Worm (Caenorhabditis elegans): ENCODE measurements around the gene M03F8.7.

DNA sequence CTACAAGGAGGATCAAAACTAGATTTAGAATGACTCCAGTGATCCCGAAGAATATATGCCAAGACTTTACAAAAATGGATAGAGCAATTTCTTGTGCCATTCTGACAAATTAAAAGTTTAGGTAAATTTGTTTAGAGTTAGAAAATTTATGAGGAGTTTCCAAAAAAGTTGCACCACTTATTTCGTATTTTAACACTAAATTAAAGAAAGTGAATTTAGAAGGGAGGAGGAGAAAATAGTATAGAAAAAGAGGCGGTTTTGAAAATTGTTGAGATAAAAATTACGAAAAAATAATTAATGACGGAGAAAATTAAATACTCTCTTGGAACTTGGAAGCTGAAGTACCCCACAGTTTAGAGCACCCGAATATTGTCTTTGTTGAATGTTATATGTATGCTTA, 30.5 kb upstream of the M03F8.7 start, which contains the start of gene srd-15:
- no peak for TF ChIP-seq pag-3 (tag; optimal IDR thresholded peaks at IDR 0.05; ENCODE audit: borderline replicate concordance, insufficient read depth)
- no peak for TF ChIP-seq skn-1 (tag; optimal IDR thresholded peaks at IDR 0.05)
- no peak for TF ChIP-seq lsy-2 (tag; optimal IDR thresholded peaks at IDR 0.05)
- no peak for TF ChIP-seq unc-62 (GFP tag; optimal IDR thresholded peaks at IDR 0.05)
- TF ChIP-seq fkh-10 (GFP tag; optimal IDR thresholded peaks at IDR 0.05) = no peak
- no peak for TF ChIP-seq nhr-19 (GFP tag; conservative IDR thresholded peaks at IDR 0.05)
- TF ChIP-seq jun-1 (tag; optimal IDR thresholded peaks at IDR 0.05) = no peak
